Worm (Caenorhabditis elegans) whole organism, midembryonic: ENCODE results near the gene mut-7.

ENCODE experiments used
- cog-1 ChIP-seq: sonication (generic microtip); optimal IDR thresholded peaks from 2 replicates; lab custom pipeline; 2016; ENCODE audit warnings: missing genetic modification characterization, missing compliant biosample characterization
- med-1 ChIP-seq: sonication (generic microtip); optimal IDR thresholded peaks from 2 replicates; lab custom pipeline; 2017; ENCODE audit warnings: missing genetic modification characterization, mild to moderate bottlenecking, missing compliant biosample characterization, antibody characterized with exemption, missing genetic modification reagents; ENCODE audit not compliant: insufficient read depth
- tab-1 ChIP-seq: fragments of 200-800 bp; sonication (Bioruptor generic); IDR thresholded peaks from 2 replicates; pipeline ENCODE4 v1.3.6; 2022; ENCODE audit warnings: missing genetic modification characterization, missing compliant biosample characterization
- ztf-23 ChIP-seq: fragments of 200-800 bp; sonication (Bioruptor generic); IDR thresholded peaks from 2 replicates; pipeline ENCODE4 v1.3.6; 2022; ENCODE audit warnings: missing genetic modification reagents, missing genetic modification characterization, missing compliant biosample characterization

DNA sequence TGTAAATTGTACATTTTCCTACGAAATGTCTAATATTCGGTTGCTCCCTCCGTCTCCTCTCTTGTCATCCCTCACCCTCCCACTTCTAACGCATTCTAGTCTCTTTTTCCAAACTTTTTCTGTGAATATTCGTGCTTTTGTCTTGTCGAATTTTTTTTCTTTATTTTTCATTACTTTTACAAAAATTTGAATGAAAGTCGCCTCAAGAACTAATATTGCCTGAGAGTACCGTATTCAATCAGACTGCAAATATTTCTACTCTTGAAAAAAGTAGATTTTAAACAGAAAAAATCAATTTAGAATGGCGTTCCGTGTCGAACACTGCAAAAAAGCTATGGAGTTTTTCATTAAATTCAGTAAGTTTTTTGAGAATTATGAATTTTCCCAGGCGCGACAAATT lies 14.1 kb upstream of the mut-7 start, which contains the start of gene ZK1098.11:
- TF ChIP-seq med-1 (GFP tag; lab: Kevin White, UChicago) (no peak), ztf-23 (GFP tag; lab: Robert Waterston, UW) (no peak), cog-1 (tag; lab: Kevin White, UChicago) (no peak), tab-1 (GFP tag; lab: Robert Waterston, UW) (no peak)
